Fruit fly (Drosophila melanogaster) whole organism, prepupa: ENCODE measurements around the gene Nak.

ENCODE experiments used
- CG10631 ChIP-seq: fragments of 200-800 bp; sonication (Bioruptor generic); optimal IDR thresholded peaks from 2 replicates; lab custom pipeline; 2016; ENCODE audit warnings: missing biosample characterization, missing genetic modification characterization
- CG11294 ChIP-seq: fragments of 200-800 bp; sonication (Bioruptor generic); IDR thresholded peaks from 2 replicates; pipeline ENCODE4 v1.3.6; 2022; ENCODE audit warnings: missing biosample characterization, missing genetic modification characterization
- CG15336 ChIP-seq: fragments of 200-800 bp; sonication (Bioruptor generic); IDR thresholded peaks from 2 replicates; pipeline ENCODE4 v1.3.6; 2022; ENCODE audit warnings: missing biosample characterization, missing genetic modification characterization
- CG1621 ChIP-seq: fragments of 200-800 bp; sonication (Bioruptor generic); optimal IDR thresholded peaks from 3 replicates; lab custom pipeline; 2018; ENCODE audit warnings: missing biosample characterization, mild to moderate bottlenecking, missing genetic modification characterization
- CG16779 ChIP-seq: fragments of 200-800 bp; sonication (Bioruptor generic); optimal IDR thresholded peaks from 3 replicates; lab custom pipeline; 2017; ENCODE audit warnings: missing biosample characterization, mild to moderate bottlenecking, missing genetic modification characterization
- CG3032 ChIP-seq: fragments of 200-800 bp; optimal IDR thresholded peaks from 2 replicates; lab custom pipeline; 2019; ENCODE audit warnings: missing biosample characterization, mild to moderate bottlenecking, missing genetic modification characterization, moderate library complexity
- CG32006 ChIP-seq: fragments of 200-800 bp; sonication (Bioruptor generic); optimal IDR thresholded peaks from 3 replicates; lab custom pipeline; 2017; ENCODE audit warnings: missing biosample characterization, mild to moderate bottlenecking, missing genetic modification characterization
- CG4318 ChIP-seq: fragments of 200-800 bp; sonication (Bioruptor generic); optimal IDR thresholded peaks from 3 replicates; lab custom pipeline; 2017; ENCODE audit warnings: missing biosample characterization, mild to moderate bottlenecking, missing genetic modification characterization
- CG6163 ChIP-seq: fragments of 200-800 bp; sonication (Bioruptor generic); IDR thresholded peaks from 3 replicates; pipeline ENCODE4 v1.3.6; 2022; ENCODE audit warnings: missing biosample characterization, missing genetic modification characterization
- CG6792 ChIP-seq: fragments of 200-800 bp; sonication (Bioruptor generic); optimal IDR thresholded peaks from 3 replicates; lab custom pipeline; 2016; ENCODE audit warnings: missing biosample characterization, missing genetic modification characterization
- CG6808 ChIP-seq: fragments of 200-800 bp; sonication (Bioruptor generic); optimal IDR thresholded peaks from 3 replicates; lab custom pipeline; 2017; ENCODE audit warnings: missing biosample characterization, missing genetic modification characterization, mild to moderate bottlenecking, moderate library complexity, missing genetic modification reagents
- CG6854 ChIP-seq: fragments of 200-800 bp; sonication (Bioruptor generic); optimal IDR thresholded peaks from 2 replicates; lab custom pipeline; 2017; ENCODE audit warnings: missing biosample characterization, mild to moderate bottlenecking, missing genetic modification characterization
- CG8119 ChIP-seq: fragments of 200-800 bp; sonication (Bioruptor generic); IDR thresholded peaks from 3 replicates; pipeline ENCODE4 v1.3.6; 2022; ENCODE audit warnings: missing biosample characterization, missing genetic modification characterization
- CG8632 ChIP-seq: fragments of 200-800 bp; sonication (Bioruptor generic); optimal IDR thresholded peaks from 3 replicates; lab custom pipeline; 2016; ENCODE audit warnings: missing biosample characterization, missing genetic modification characterization
- CG9139 ChIP-seq: fragments of 200-800 bp; sonication (Bioruptor generic); optimal IDR thresholded peaks from 3 replicates; lab custom pipeline; 2017; ENCODE audit warnings: missing biosample characterization, mild to moderate bottlenecking, missing genetic modification characterization
- Eip75B ChIP-seq: fragments of 200-800 bp; sonication (Bioruptor generic); optimal IDR thresholded peaks from 3 replicates; lab custom pipeline; 2016; ENCODE audit warnings: missing biosample characterization, missing genetic modification characterization
- Eip78C ChIP-seq: fragments of 200-800 bp; sonication (Bioruptor generic); peaks from one replicate; lab custom pipeline; 2016; ENCODE audit warnings: missing biosample characterization, missing genetic modification characterization
- Eip93F ChIP-seq: fragments of 200-800 bp; sonication (Bioruptor generic); optimal IDR thresholded peaks from 2 replicates; lab custom pipeline; 2016; ENCODE audit warnings: missing biosample characterization, mild to moderate bottlenecking, missing genetic modification characterization
- Gug ChIP-seq: fragments of 200-800 bp; sonication (Bioruptor generic); IDR thresholded peaks from 2 replicates; pipeline ENCODE4 v1.3.6; 2022; ENCODE audit warnings: missing biosample characterization, missing genetic modification characterization
- Hr38 ChIP-seq: sonication (Bioruptor generic); optimal IDR thresholded peaks from 2 replicates; lab custom pipeline; 2016; ENCODE audit warnings: missing biosample characterization, missing genetic modification characterization
- Hr39 ChIP-seq: fragments of 200-800 bp; sonication (Bioruptor generic); optimal IDR thresholded peaks from 2 replicates; lab custom pipeline; 2016; ENCODE audit warnings: missing biosample characterization, missing genetic modification characterization
- Hr4 ChIP-seq: fragments of 200-800 bp; sonication (Bioruptor generic); optimal IDR thresholded peaks from 3 replicates; lab custom pipeline; 2016; ENCODE audit warnings: missing biosample characterization, missing genetic modification characterization
- Lpt ChIP-seq: fragments of 200-800 bp; sonication (Bioruptor generic); optimal IDR thresholded peaks from 3 replicates; lab custom pipeline; 2016; ENCODE audit warnings: missing biosample characterization, missing genetic modification characterization
- Met ChIP-seq: fragments of 200-800 bp; sonication (Bioruptor generic); optimal IDR thresholded peaks from 3 replicates; lab custom pipeline; 2016; ENCODE audit warnings: missing biosample characterization, missing genetic modification characterization
- OdsH ChIP-seq: fragments of 200-800 bp; sonication (Bioruptor generic); optimal IDR thresholded peaks from 3 replicates; lab custom pipeline; 2016; ENCODE audit warnings: missing biosample characterization, missing genetic modification characterization
- Smox ChIP-seq: fragments of 200-800 bp; sonication (Bioruptor generic); optimal IDR thresholded peaks from 3 replicates; lab custom pipeline; 2016; ENCODE audit warnings: missing biosample characterization, missing genetic modification characterization
- Sox15 ChIP-seq: fragments of 200-800 bp; sonication (Bioruptor generic); optimal IDR thresholded peaks from 3 replicates; lab custom pipeline; 2016; ENCODE audit warnings: missing biosample characterization, missing genetic modification characterization
- achi ChIP-seq: fragments of 200-800 bp; sonication (Bioruptor generic); optimal IDR thresholded peaks from 3 replicates; lab custom pipeline; 2016; ENCODE audit warnings: missing biosample characterization, missing genetic modification characterization
- acj6 ChIP-seq: fragments of 200-800 bp; sonication (Bioruptor generic); optimal IDR thresholded peaks from 3 replicates; lab custom pipeline; 2016; ENCODE audit warnings: missing biosample characterization, missing genetic modification characterization
- cyc ChIP-seq: fragments of 200-800 bp; sonication (Bioruptor generic); optimal IDR thresholded peaks from 3 replicates; lab custom pipeline; 2016; ENCODE audit warnings: missing biosample characterization, missing genetic modification characterization
- dac ChIP-seq: fragments of 200-800 bp; sonication (Bioruptor generic); optimal IDR thresholded peaks from 2 replicates; lab custom pipeline; 2017; ENCODE audit warnings: missing biosample characterization, mild to moderate bottlenecking, missing genetic modification characterization
- eg ChIP-seq: fragments of 200-800 bp; sonication (Bioruptor generic); IDR thresholded peaks from 3 replicates; pipeline ENCODE4 v1.3.6; 2022; ENCODE audit warnings: missing biosample characterization, missing genetic modification characterization
- esn ChIP-seq: fragments of 200-800 bp; sonication (Bioruptor generic); optimal IDR thresholded peaks from 2 replicates; lab custom pipeline; 2016; ENCODE audit warnings: missing biosample characterization, mild to moderate bottlenecking, missing genetic modification characterization, moderate library complexity
- fd59A ChIP-seq: fragments of 200-800 bp; sonication (Bioruptor generic); optimal IDR thresholded peaks from 2 replicates; lab custom pipeline; 2017; ENCODE audit warnings: missing biosample characterization, mild to moderate bottlenecking, missing genetic modification characterization, missing genetic modification reagents
- fd85E ChIP-seq: fragments of 200-800 bp; sonication (Bioruptor generic); optimal IDR thresholded peaks from 3 replicates; lab custom pipeline; 2016; ENCODE audit warnings: missing biosample characterization, missing genetic modification characterization
- fkh ChIP-seq: fragments of 200-800 bp; sonication (Bioruptor generic); optimal IDR thresholded peaks from 3 replicates; lab custom pipeline; 2017; ENCODE audit warnings: missing biosample characterization, mild to moderate bottlenecking, missing genetic modification characterization, moderate library complexity
- lz ChIP-seq: fragments of 200-800 bp; sonication (Bioruptor generic); optimal IDR thresholded peaks from 3 replicates; lab custom pipeline; 2016; ENCODE audit warnings: missing biosample characterization, missing genetic modification characterization
- pdm3 ChIP-seq: fragments of 200-800 bp; sonication (Bioruptor generic); optimal IDR thresholded peaks from 3 replicates; lab custom pipeline; 2016; ENCODE audit warnings: missing biosample characterization, missing genetic modification characterization
- salr ChIP-seq, 2 experiments: fragments of 200-800 bp; sonication (Bioruptor generic); optimal IDR thresholded peaks; 3 replicates each; lab custom pipeline; 2016 to 2018; ENCODE audit warnings: missing biosample characterization in 2 of 2, missing genetic modification characterization in 2 of 2, mild to moderate bottlenecking in 1 of 2
- spab ChIP-seq: fragments of 200-800 bp; sonication (Bioruptor generic); optimal IDR thresholded peaks from 2 replicates; lab custom pipeline; 2017; ENCODE audit warnings: missing biosample characterization, mild to moderate bottlenecking, missing genetic modification characterization, missing genetic modification reagents
- ss ChIP-seq, 2 experiments: fragments of 200-800 bp; sonication (Bioruptor generic); optimal IDR thresholded peaks; 2 replicates in 1 of 2; 3 replicates in 1 of 2; lab custom pipeline; 2017 to 2018; ENCODE audit warnings: mild to moderate bottlenecking in 2 of 2, missing biosample characterization in 2 of 2, missing genetic modification characterization in 2 of 2, moderate library complexity in 1 of 2
- svp ChIP-seq: fragments of 200-800 bp; sonication (Bioruptor generic); peaks from one replicate; lab custom pipeline; 2016; ENCODE audit warnings: missing biosample characterization, missing genetic modification characterization
- topi ChIP-seq: fragments of 200-800 bp; sonication (Bioruptor generic); optimal IDR thresholded peaks from 3 replicates; lab custom pipeline; 2016; ENCODE audit warnings: missing biosample characterization, missing genetic modification characterization
- vri ChIP-seq: fragments of 200-800 bp; sonication (Bioruptor generic); optimal IDR thresholded peaks from 3 replicates; lab custom pipeline; 2016; ENCODE audit warnings: missing biosample characterization, mild to moderate bottlenecking, missing genetic modification characterization

Gene Nak

DNA sequence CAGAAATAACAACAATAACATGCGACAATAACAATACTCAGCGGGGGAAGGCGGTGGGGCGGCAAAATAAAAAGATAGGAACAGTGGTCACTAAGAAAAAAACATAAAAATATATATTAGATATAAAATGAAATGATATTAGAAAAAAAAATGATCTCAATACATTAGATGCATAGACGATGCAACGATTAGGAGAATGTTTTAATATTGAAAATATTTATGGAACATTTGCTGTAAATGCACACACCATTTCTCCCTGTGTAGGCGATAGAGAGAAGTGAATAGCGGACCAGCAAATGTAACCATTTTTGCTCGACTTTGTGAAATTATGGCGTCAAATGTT is 2.4 kb downstream of the Nak start (continued):
- TF ChIP-seq CG8632 (GFP tag; lab: Kevin White, UChicago) (peak; percentile 32), CG4318 (GFP tag; lab: Kevin White, UChicago) (peak; percentile 9), fd59A (no peak), topi (peak; percentile 44), CG1621 (tag; lab: Kevin White, UChicago) (no peak), Eip75B (GFP tag; lab: Kevin White, UChicago) (no peak), ss (GFP tag; optimal IDR thresholded peaks at IDR 0.05; lab: Kevin White, UChicago) (peak in 1 of 2 experiments; percentile 21), CG6854 (GFP tag; lab: Kevin White, UChicago) (no peak), CG6792 (no peak), Eip93F (no peak), CG16779 (tag; lab: Kevin White, UChicago) (no peak), CG3032 (tag; lab: Kevin White, UChicago) (peak; percentile 48), fd85E (GFP tag; lab: Kevin White, UChicago) (no peak), Hr39 (GFP tag; lab: Kevin White, UChicago) (no peak), spab (GFP tag; lab: Kevin White, UChicago) (no peak), vri (GFP tag; lab: Kevin White, UChicago) (no peak), lz (GFP tag; lab: Kevin White, UChicago) (peak; percentile 11), cyc (GFP tag; lab: Kevin White, UChicago) (peak; percentile 21)

DNA sequence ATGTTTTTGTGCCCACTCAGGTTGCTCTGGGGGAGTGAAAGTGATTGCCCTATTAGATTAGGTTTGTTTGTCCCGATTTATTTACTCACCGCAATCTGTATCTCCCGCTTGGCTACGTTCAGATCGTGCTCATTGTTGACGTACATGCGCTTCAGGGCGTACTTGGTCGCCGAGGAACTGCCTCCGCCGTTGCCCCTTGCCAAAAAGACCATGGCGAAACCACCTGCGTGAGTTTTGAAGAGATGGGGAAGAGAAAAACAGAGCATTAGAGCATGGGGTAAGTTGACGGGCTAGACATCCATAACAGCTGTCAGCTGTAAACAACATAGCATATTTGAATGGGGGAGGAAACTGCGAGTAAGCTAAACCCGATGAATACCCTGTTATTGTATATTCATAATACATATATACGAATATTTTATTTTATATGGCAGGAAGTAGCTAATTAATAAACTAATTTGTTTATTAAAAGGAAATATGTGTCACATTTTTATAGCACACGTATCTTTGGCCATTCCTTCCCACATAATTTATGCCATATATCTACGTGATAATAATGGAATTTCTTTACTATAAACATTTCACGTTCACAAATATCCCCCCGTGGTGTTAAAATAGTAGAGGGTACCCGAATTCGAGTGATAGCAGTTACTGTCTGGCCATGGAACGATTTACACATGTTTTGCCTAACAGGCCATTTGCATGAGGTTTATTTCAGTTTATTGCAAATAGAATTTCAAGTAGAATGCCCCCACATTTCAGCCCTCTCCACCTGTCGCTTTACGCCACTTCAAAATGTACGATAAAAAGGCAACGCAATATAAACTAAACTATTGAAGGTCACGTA is 3.0 kb downstream of the Nak start:
- TF ChIP-seq Eip93F: no peak
- TF ChIP-seq dac (GFP tag; lab: Kevin White, UChicago): no peak
- TF ChIP-seq CG8632 (GFP tag; lab: Kevin White, UChicago): no peak
- no peak for TF ChIP-seq Lpt
- TF ChIP-seq cyc (GFP tag; lab: Kevin White, UChicago): no peak
- TF ChIP-seq Met (GFP tag; lab: Kevin White, UChicago): no peak
- no peak for TF ChIP-seq CG9139 (GFP tag; lab: Kevin White, UChicago)
- peak; percentile 65 for TF ChIP-seq svp (GFP tag; lab: Kevin White, UChicago)
- no peak for TF ChIP-seq OdsH (GFP tag; lab: Kevin White, UChicago)
- no peak for TF ChIP-seq esn (GFP tag; lab: Kevin White, UChicago)
- peak; percentile 31 for TF ChIP-seq Eip78C (GFP tag; lab: Kevin White, UChicago)
- TF ChIP-seq achi (GFP tag; lab: Kevin White, UChicago): no peak
- no peak for TF ChIP-seq Eip75B (GFP tag; lab: Kevin White, UChicago)
- no peak for TF ChIP-seq vri (GFP tag; lab: Kevin White, UChicago)
- TF ChIP-seq CG11294 (GFP tag; lab: Robert Waterston, UW): no peak
- peak; percentile 74 for TF ChIP-seq fkh
- TF ChIP-seq Gug (GFP tag; lab: Robert Waterston, UW): no peak
- TF ChIP-seq CG15336: peak; percentile 31; the same call in 1 of the 2 replicates
- peak; percentile 0 for TF ChIP-seq CG32006 (GFP tag; lab: Kevin White, UChicago)
- TF ChIP-seq CG6808: no peak
- TF ChIP-seq CG4318 (GFP tag; lab: Kevin White, UChicago): no peak
- TF ChIP-seq spab (GFP tag; lab: Kevin White, UChicago): no peak
- TF ChIP-seq CG6163 (GFP tag; lab: Robert Waterston, UW): no peak
- TF ChIP-seq eg (GFP tag; lab: Robert Waterston, UW): 0 out of 3 replicates have a peak, but pooled peaks have one; percentile 6
- no peak for TF ChIP-seq salr (GFP tag; optimal IDR thresholded peaks at IDR 0.05; lab: Kevin White, UChicago)

DNA sequence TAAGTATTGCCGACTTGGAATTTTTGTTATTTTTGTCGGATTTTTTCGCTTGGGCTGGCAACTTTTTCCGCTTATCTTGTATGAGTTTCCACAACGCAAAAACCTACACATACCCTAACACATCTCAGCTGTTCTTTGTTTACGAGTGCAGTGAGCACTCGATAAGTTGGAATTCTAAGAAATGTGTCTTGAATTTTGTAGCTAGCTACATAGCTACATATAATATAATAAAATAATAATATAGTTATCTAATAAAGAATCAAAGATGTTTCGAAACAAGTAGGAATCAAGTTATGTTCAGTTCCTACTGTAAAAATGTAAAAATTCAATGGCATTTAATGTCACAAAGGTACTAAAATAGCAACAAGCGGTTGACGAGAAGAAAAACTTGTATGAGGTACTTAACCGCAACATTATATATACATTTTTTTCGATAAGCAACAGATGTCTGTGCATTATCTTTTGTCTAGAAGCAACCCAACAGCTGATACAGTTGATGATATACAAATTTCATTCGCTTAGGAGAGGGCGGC is 11.3 kb downstream of the Nak start, which contains the start of gene Bhmt:
Gene Bhmt, minus strand, starts transcription at position 170 of the 533 bp plus-strand sequence.
- TF ChIP-seq CG4318 (GFP tag; lab: Kevin White, UChicago) (peak; percentile 56), Sox15 (GFP tag; lab: Kevin White, UChicago) (peak; percentile 62), acj6 (GFP tag; lab: Kevin White, UChicago) (peak; percentile 84), Lpt (peak; percentile 69), Hr4 (GFP tag; lab: Kevin White, UChicago) (peak; percentile 69), CG6792 (peak; percentile 86), CG1621 (tag; lab: Kevin White, UChicago) (peak; percentile 72), Smox (GFP tag; lab: Kevin White, UChicago) (peak; percentile 65), Met (GFP tag; lab: Kevin White, UChicago) (peak; percentile 78), pdm3 (GFP tag; lab: Kevin White, UChicago) (no peak), CG11294 (GFP tag; lab: Robert Waterston, UW) (peak; percentile 81), CG9139 (GFP tag; lab: Kevin White, UChicago) (peak; percentile 82), spab (GFP tag; lab: Kevin White, UChicago) (peak; percentile 76), achi (GFP tag; lab: Kevin White, UChicago) (peak; percentile 88), esn (GFP tag; lab: Kevin White, UChicago) (peak; percentile 88), fkh (peak; percentile 82), Hr38 (GFP tag; lab: Kevin White, UChicago) (no peak), CG8119 (GFP tag; lab: Robert Waterston, UW) (peak; percentile 86), CG10631 (GFP tag; lab: Kevin White, UChicago) (peak; percentile 86), Eip78C (GFP tag; lab: Kevin White, UChicago) (peak; percentile 95), CG6808 (peak; percentile 80), CG3032 (tag; lab: Kevin White, UChicago) (peak; percentile 86)
